Worm (Caenorhabditis elegans) whole organism, L1 larva: ENCODE results near the gene srd-11.

Source experiments
- C16A3.4 ChIP-seq: fragments of 150-350 bp; optimal IDR thresholded peaks from 2 replicates; lab custom pipeline; 2014; ENCODE audit warnings: missing biosample characterization, missing genetic modification characterization
- C34B4.2 ChIP-seq: sonication (generic microtip); optimal IDR thresholded peaks from 2 replicates; lab custom pipeline; 2017; ENCODE audit warnings: mild to moderate bottlenecking, missing genetic modification characterization, missing compliant biosample characterization
- blmp-1 ChIP-seq: fragments of 150-350 bp; optimal IDR thresholded peaks from 2 replicates; lab custom pipeline; 2014; ENCODE audit warnings: missing biosample characterization, missing genetic modification characterization
- egl-27 ChIP-seq, 2 experiments: fragments of 150-350 bp in 1 of 2; sonication (generic microtip); optimal IDR thresholded peaks; 3 replicates each; lab custom pipeline; 2017 to 2018; ENCODE audit warnings: missing biosample characterization in 2 of 2, missing genetic modification characterization in 2 of 2, missing genetic modification reagents in 2 of 2
- elt-2 ChIP-seq: sonication (generic microtip); optimal IDR thresholded peaks from 2 replicates; lab custom pipeline; 2016; ENCODE audit warnings: missing genetic modification characterization, mild to moderate bottlenecking, inconsistent platforms, missing compliant biosample characterization, missing genetic modification reagents
- elt-3 ChIP-seq, 6 experiments: fragments of 150-350 bp in 1 of 6; sonication (generic microtip); optimal IDR thresholded peaks; 2 replicates each; lab custom pipeline; 2017 to 2018; ENCODE audit warnings: missing biosample characterization in 6 of 6, missing genetic modification characterization in 6 of 6, inconsistent platforms in 1 of 6
- fkh-10 ChIP-seq: sonication (generic microtip); optimal IDR thresholded peaks from 2 replicates; lab custom pipeline; 2017; ENCODE audit warnings: missing biosample characterization, missing genetic modification reagents, missing genetic modification characterization
- fos-1 ChIP-seq: fragments of 150-350 bp; optimal IDR thresholded peaks from 2 replicates; lab custom pipeline; 2014; ENCODE audit warnings: missing biosample characterization, missing genetic modification characterization
- hlh-17 ChIP-seq: fragments of 200-800 bp; sonication (Bioruptor generic); optimal IDR thresholded peaks from 2 replicates; lab custom pipeline; 2018; ENCODE audit warnings: missing genetic modification characterization, mild to moderate bottlenecking, missing compliant biosample characterization, moderate library complexity, borderline replicate concordance
- hlh-4 ChIP-seq: sonication (generic microtip); optimal IDR thresholded peaks from 2 replicates; lab custom pipeline; 2016; ENCODE audit warnings: mild to moderate bottlenecking, missing genetic modification characterization, missing compliant biosample characterization
- isw-1 ChIP-seq: fragments of 200-800 bp; sonication (Bioruptor generic); IDR thresholded peaks from 2 replicates; pipeline ENCODE4 v1.3.6; 2022; ENCODE audit warnings: missing genetic modification characterization, missing compliant biosample characterization
- lin-13 ChIP-seq: fragments of 150-350 bp; optimal IDR thresholded peaks from 2 replicates; lab custom pipeline; 2014; ENCODE audit warnings: missing biosample characterization, missing genetic modification reagents, missing genetic modification characterization
- lin-35 ChIP-seq, 2 experiments: fragments of 150-350 bp; optimal IDR thresholded peaks; 2 replicates each; lab custom pipeline; 2014; ENCODE audit warnings: missing biosample characterization in 2 of 2, missing genetic modification characterization in 2 of 2, missing genetic modification reagents in 2 of 2
- lin-39 ChIP-seq: fragments of 150-350 bp; optimal IDR thresholded peaks from 2 replicates; lab custom pipeline; 2014; ENCODE audit warnings: missing biosample characterization, missing genetic modification reagents, missing genetic modification characterization
- mdl-1 ChIP-seq, 2 experiments: fragments of 150-350 bp; optimal IDR thresholded peaks; 2 replicates each; lab custom pipeline; 2014 to 2017; ENCODE audit warnings: missing biosample characterization in 2 of 2, missing genetic modification characterization in 2 of 2, inconsistent platforms in 1 of 2
- nhr-19 ChIP-seq: fragments of 200-800 bp; sonication (Bioruptor generic); conservative IDR thresholded peaks from 2 replicates; pipeline ENCODE4 v1.3.6; 2022; ENCODE audit warnings: missing genetic modification characterization, missing compliant biosample characterization
- nhr-20 ChIP-seq: sonication (generic microtip); optimal IDR thresholded peaks from 2 replicates; lab custom pipeline; 2016; ENCODE audit warnings: mild to moderate bottlenecking, missing genetic modification characterization, missing compliant biosample characterization
- nhr-47 ChIP-seq: sonication (generic microtip); optimal IDR thresholded peaks from 2 replicates; lab custom pipeline; 2016; ENCODE audit warnings: mild to moderate bottlenecking, missing genetic modification characterization, moderate library complexity, missing compliant biosample characterization
- nhr-71 ChIP-seq: sonication (generic microtip); optimal IDR thresholded peaks from 2 replicates; lab custom pipeline; 2016; ENCODE audit warnings: mild to moderate bottlenecking, missing genetic modification characterization, moderate library complexity, missing compliant biosample characterization
- nhr-77 ChIP-seq: fragments of 150-350 bp; optimal IDR thresholded peaks from 2 replicates; lab custom pipeline; 2014; ENCODE audit warnings: missing biosample characterization, missing genetic modification characterization
- nhr-85 ChIP-seq: sonication (generic microtip); peaks from one replicate; lab custom pipeline; 2016; ENCODE audit warnings: missing genetic modification characterization, inconsistent platforms, missing compliant biosample characterization
- nhr-90 ChIP-seq: sonication (generic microtip); optimal IDR thresholded peaks from 2 replicates; lab custom pipeline; 2016; ENCODE audit warnings: mild to moderate bottlenecking, missing genetic modification characterization, missing compliant biosample characterization; ENCODE audit not compliant: poor library complexity
- rnt-1 ChIP-seq: sonication (generic microtip); optimal IDR thresholded peaks from 2 replicates; lab custom pipeline; 2016; ENCODE audit warnings: mild to moderate bottlenecking, missing genetic modification characterization, moderate library complexity, missing compliant biosample characterization
- snu-23 ChIP-seq: sonication (generic microtip); optimal IDR thresholded peaks from 2 replicates; lab custom pipeline; 2016; ENCODE audit warnings: missing genetic modification characterization, missing compliant biosample characterization
- sptf-1 ChIP-seq: fragments of 150-350 bp; optimal IDR thresholded peaks from 2 replicates; lab custom pipeline; 2014; ENCODE audit warnings: missing biosample characterization, missing genetic modification characterization
- swsn-7 ChIP-seq: sonication (generic microtip); optimal IDR thresholded peaks from 2 replicates; lab custom pipeline; 2016; ENCODE audit warnings: missing genetic modification characterization, missing compliant biosample characterization
- tbx-2 ChIP-seq: sonication (generic microtip); optimal IDR thresholded peaks from 2 replicates; lab custom pipeline; 2016; ENCODE audit warnings: missing genetic modification characterization, missing compliant biosample characterization
- tlp-1 ChIP-seq: fragments of 150-350 bp; optimal IDR thresholded peaks from 2 replicates; lab custom pipeline; 2014; ENCODE audit warnings: missing biosample characterization, missing genetic modification characterization
- unc-98 ChIP-seq: fragments of 200-800 bp; sonication (Bioruptor generic); IDR thresholded peaks from 2 replicates; pipeline ENCODE4 v1.3.6; 2022; ENCODE audit warnings: missing genetic modification characterization, missing compliant biosample characterization
- vab-15 ChIP-seq: sonication (generic microtip); optimal IDR thresholded peaks from 2 replicates; lab custom pipeline; 2017; ENCODE audit warnings: missing genotype, mild to moderate bottlenecking, missing genetic modification characterization, missing compliant biosample characterization

Gene srd-11

DNA sequence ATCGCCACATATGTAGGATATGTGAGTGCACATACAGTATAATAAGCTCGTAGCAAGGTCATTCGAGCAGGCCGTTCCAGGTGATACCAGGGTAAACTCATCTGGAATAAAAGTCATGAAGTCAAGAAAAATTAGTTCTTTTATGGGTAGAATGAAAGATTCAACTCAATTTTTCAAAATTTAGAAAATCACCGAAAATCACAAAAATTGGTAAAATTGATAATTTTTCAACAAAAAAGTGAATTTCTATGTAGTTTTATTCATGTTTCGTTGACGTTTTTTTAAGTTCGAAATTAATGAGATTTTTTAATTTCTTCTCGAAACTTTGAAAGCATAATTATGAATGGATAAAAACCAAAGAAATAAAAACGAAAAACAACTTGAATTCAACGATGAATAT, 2.1 kb upstream of the srd-11 start, which contains the start of gene F53F4.16:
F53F4.16 (minus strand) TSS at position 101 of the 400 bp plus-strand sequence.
- TF ChIP-seq fos-1 (tag; lab: Kevin White, UChicago) (no peak), hlh-4 (tag; lab: Kevin White, UChicago) (no peak)

DNA sequence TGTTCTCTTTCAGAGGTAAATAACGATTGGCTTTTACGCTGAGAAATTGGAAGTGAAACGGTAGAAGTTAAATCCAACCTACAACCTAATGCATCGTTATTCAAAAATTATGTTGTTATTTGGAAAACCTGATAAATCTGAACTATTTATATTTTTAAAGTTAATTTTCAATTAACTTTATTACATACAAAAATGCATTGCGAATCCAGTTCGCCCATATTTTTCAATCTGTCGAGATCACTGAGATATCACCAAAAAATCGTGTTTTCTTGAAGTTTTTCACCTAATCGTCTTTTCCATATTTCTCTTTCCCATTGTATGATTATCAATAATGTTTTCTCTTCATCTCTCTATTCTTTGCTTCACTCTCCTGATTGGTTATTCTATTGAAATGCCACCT, 1.0 kb upstream of the srd-11 start, which contains the start of gene F53F4.15:
F53F4.15 (plus strand) TSS at position 301 of the 400 bp plus-strand sequence.
- TF ChIP-seq mdl-1 (tag; optimal IDR thresholded peaks at IDR 0.05; lab: Kevin White, UChicago) (no peak), fos-1 (tag; lab: Kevin White, UChicago) (no peak), nhr-71 (tag; lab: Kevin White, UChicago) (no peak), C16A3.4 (tag; lab: Kevin White, UChicago) (no peak), rnt-1 (no peak)

DNA sequence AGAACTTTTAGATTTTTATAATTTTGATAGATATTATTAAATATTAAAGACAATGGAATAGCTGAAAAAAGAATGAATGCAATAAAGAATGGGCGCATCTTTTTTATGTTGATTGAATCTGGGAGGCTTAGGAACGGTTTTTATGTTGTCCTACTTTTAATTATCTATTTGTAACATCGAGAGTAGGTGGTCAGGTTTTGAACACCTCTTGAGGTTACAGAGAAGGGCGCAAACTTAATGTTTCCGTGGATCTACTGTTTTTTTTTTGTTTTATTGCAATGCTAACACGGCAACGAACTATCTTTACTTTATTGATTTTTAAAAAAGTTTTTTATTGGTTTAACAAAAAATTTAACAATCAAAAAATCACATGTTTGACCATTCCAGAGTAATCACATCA, 5.8 kb downstream of the srd-11 start, which contains the start of gene F53F4.7:
F53F4.7 (minus strand) TSS at position 101 of the 400 bp plus-strand sequence.
- TF ChIP-seq egl-27 (tag; optimal IDR thresholded peaks at IDR 0.05; lab: Kevin White, UChicago) (no peak), nhr-85 (tag; lab: Kevin White, UChicago) (no peak), nhr-77 (no peak), nhr-47 (tag; lab: Kevin White, UChicago) (no peak), swsn-7 (tag; lab: Kevin White, UChicago) (no peak), fkh-10 (GFP tag; lab: Kevin White, UChicago) (no peak), hlh-17 (GFP tag; lab: Kevin White, UChicago) (no peak), isw-1 (GFP tag; lab: Robert Waterston, UW) (no peak)

ce11 chrV:13611782-13612181, 7.9 kb downstream of the srd-11 start, which contains the start of gene spig-9:
Gene spig-9, minus strand, starts transcription at chrV:13611882.
- TF ChIP-seq unc-98 (GFP tag; lab: Robert Waterston, UW) (no peak), egl-27 (tag; optimal IDR thresholded peaks at IDR 0.05; lab: Kevin White, UChicago) (no peak)

DNA sequence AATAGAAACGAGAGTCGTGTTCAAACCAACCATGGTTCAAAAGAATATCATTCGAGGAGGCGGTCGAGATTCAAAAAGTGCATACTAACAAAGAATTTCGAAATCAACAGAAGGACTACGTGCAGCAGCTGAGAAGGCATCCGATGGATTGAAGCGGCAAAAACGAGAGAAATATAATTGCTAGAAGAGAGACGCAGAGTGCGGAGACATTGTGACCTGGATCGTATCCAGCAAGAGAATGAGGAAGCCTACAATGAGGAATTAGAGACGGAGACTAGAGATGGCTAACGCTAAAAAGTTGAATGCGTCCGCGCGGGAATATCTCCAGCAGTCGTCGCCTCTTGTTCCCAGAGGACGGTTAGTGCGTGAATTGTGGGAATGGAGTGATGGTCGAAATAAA, 9.8 kb downstream of the srd-11 start:
- TF ChIP-seq tlp-1: no peak
- TF ChIP-seq blmp-1 (tag; lab: Kevin White, UChicago): peak; percentile 61
- no peak for TF ChIP-seq C34B4.2 (tag; lab: Kevin White, UChicago)
- TF ChIP-seq, all 84 proteins: peak for 1

DNA sequence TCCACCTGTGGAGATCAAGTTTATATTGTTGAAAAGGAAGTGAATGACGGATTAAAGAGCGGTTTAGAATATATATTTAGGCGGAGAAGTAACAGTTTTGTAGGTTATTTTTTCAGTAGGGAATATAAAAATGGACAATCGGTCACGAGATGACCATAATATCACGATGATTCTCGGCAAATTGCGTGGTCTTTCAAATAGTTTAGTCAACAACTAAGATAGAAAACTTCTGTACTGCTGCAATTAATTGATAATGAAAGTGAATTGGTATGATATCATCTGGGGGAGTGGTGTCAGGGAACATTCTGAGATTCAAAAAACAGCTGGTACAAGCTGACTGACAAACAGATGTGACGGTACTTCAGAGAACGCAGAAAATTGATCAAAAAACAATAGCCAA, 11.2 kb downstream of the srd-11 start:
- TF ChIP-seq sptf-1 (tag; lab: Kevin White, UChicago) (no peak), nhr-85 (tag; lab: Kevin White, UChicago) (peak; percentile 92), lin-35 (GFP tag; optimal IDR thresholded peaks at IDR 0.05; lab: Kevin White, UChicago) (peak in 1 of 2 experiments; percentile 42), lin-39 (tag; lab: Kevin White, UChicago) (no peak), elt-3 (tag; optimal IDR thresholded peaks at IDR 0.05; lab: Kevin White, UChicago) (peak in 2 of 6 experiments; percentile 35 to 82), nhr-20 (tag; lab: Kevin White, UChicago) (peak; percentile 62), nhr-71 (tag; lab: Kevin White, UChicago) (peak; percentile 44), vab-15 (tag; lab: Kevin White, UChicago) (peak; percentile 45), snu-23 (GFP tag; lab: Kevin White, UChicago) (peak; percentile 46), nhr-19 (GFP tag; lab: Robert Waterston, UW) (peak; percentile 20; the same call in 1 of the 2 replicates), nhr-90 (tag; lab: Kevin White, UChicago) (peak; percentile 15), elt-2 (tag; lab: Kevin White, UChicago) (no peak), blmp-1 (tag; lab: Kevin White, UChicago) (peak; percentile 81), tbx-2 (tag; lab: Kevin White, UChicago) (peak; percentile 33), lin-13 (GFP tag; lab: Kevin White, UChicago) (no peak)
